Worm (Caenorhabditis elegans) whole organism, L3 larva: ENCODE results near the gene B0281.3.

Experiments used
- R02D3.7 ChIP-seq: fragments of 150-350 bp; optimal IDR thresholded peaks from 2 replicates; lab custom pipeline; 2014; ENCODE audit warnings: missing biosample characterization, missing genetic modification characterization
- ZK546.5 ChIP-seq: sonication (generic microtip); optimal IDR thresholded peaks from 2 replicates; lab custom pipeline; 2017; ENCODE audit warnings: missing biosample characterization, missing genetic modification characterization
- ama-1 ChIP-seq: fragments of 150-350 bp; optimal IDR thresholded peaks from 2 replicates; lab custom pipeline; 2018
- ceh-16 ChIP-seq: sonication (generic microtip); optimal IDR thresholded peaks from 2 replicates; lab custom pipeline; 2017; ENCODE audit warnings: missing biosample characterization, missing genetic modification characterization
- ceh-28 ChIP-seq: fragments of 150-350 bp; optimal IDR thresholded peaks from 2 replicates; lab custom pipeline; 2014; ENCODE audit warnings: missing biosample characterization, missing genetic modification reagents, missing genetic modification characterization
- ceh-82 ChIP-seq: fragments of 150-350 bp; optimal IDR thresholded peaks from 2 replicates; lab custom pipeline; 2014; ENCODE audit warnings: missing biosample characterization, missing genetic modification characterization
- ceh-9 ChIP-seq: sonication (generic microtip); optimal IDR thresholded peaks from 2 replicates; lab custom pipeline; 2018; ENCODE audit warnings: missing biosample characterization, missing genetic modification characterization
- egl-5 ChIP-seq: fragments of 150-350 bp; optimal IDR thresholded peaks from 2 replicates; lab custom pipeline; 2017; ENCODE audit warnings: missing biosample characterization, missing genetic modification reagents, missing genetic modification characterization, inconsistent platforms
- elt-1 ChIP-seq: fragments of 150-350 bp; optimal IDR thresholded peaks from 2 replicates; lab custom pipeline; 2014; ENCODE audit warnings: missing biosample characterization, missing genetic modification characterization
- eor-1 ChIP-seq, 2 experiments: fragments of 150-350 bp; optimal IDR thresholded peaks; 2 replicates each; lab custom pipeline; 2014 to 2018; ENCODE audit warnings: missing biosample characterization in 2 of 2, missing genetic modification characterization in 2 of 2
- fkh-10 ChIP-seq: sonication (generic microtip); optimal IDR thresholded peaks from 2 replicates; lab custom pipeline; 2017; ENCODE audit warnings: missing biosample characterization, missing genetic modification reagents, missing genetic modification characterization
- fos-1 ChIP-seq: fragments of 150-350 bp; optimal IDR thresholded peaks from 2 replicates; lab custom pipeline; 2014; ENCODE audit warnings: missing biosample characterization, missing genetic modification characterization
- hmg-11 ChIP-seq: sonication (generic microtip); optimal IDR thresholded peaks from 2 replicates; lab custom pipeline; 2016; ENCODE audit warnings: missing genetic modification characterization, missing compliant biosample characterization
- lin-15B ChIP-seq: fragments of 150-350 bp; optimal IDR thresholded peaks from 2 replicates; lab custom pipeline; 2014; ENCODE audit warnings: missing biosample characterization, missing genetic modification characterization
- lin-39 ChIP-seq: fragments of 150-350 bp; optimal IDR thresholded peaks from 2 replicates; lab custom pipeline; 2018; ENCODE audit warnings: missing biosample characterization, missing genetic modification reagents, missing genetic modification characterization
- lsy-12 ChIP-seq: sonication (generic microtip); optimal IDR thresholded peaks from 2 replicates; lab custom pipeline; 2016; ENCODE audit warnings: mild to moderate bottlenecking, missing genetic modification characterization, missing compliant biosample characterization
- mdl-1 ChIP-seq: fragments of 150-350 bp; optimal IDR thresholded peaks from 2 replicates; lab custom pipeline; 2014; ENCODE audit warnings: missing biosample characterization, missing genetic modification characterization
- mml-1 ChIP-seq: fragments of 150-350 bp; sonication (generic microtip); optimal IDR thresholded peaks from 3 replicates; lab custom pipeline; 2014; ENCODE audit warnings: missing biosample characterization, missing genetic modification characterization
- nfya-1 ChIP-seq: sonication (generic microtip); optimal IDR thresholded peaks from 2 replicates; lab custom pipeline; 2017; ENCODE audit warnings: missing genetic modification characterization, mild to moderate bottlenecking, missing compliant biosample characterization, antibody characterized with exemption, moderate library complexity; ENCODE audit not compliant: insufficient read depth
- nhr-12 ChIP-seq: fragments of 150-350 bp; optimal IDR thresholded peaks from 2 replicates; lab custom pipeline; 2014; ENCODE audit warnings: missing biosample characterization, missing genetic modification characterization
- nhr-23 ChIP-seq: fragments of 150-350 bp; optimal IDR thresholded peaks from 2 replicates; lab custom pipeline; 2014; ENCODE audit warnings: missing biosample characterization, missing genetic modification reagents, missing genetic modification characterization
- nhr-237 ChIP-seq: fragments of 150-350 bp; optimal IDR thresholded peaks from 2 replicates; lab custom pipeline; 2014; ENCODE audit warnings: missing biosample characterization, missing genetic modification characterization
- nhr-25 ChIP-seq: sonication (generic microtip); optimal IDR thresholded peaks from 2 replicates; lab custom pipeline; 2017; ENCODE audit warnings: missing biosample characterization, missing genetic modification characterization
- nhr-43 ChIP-seq: sonication (generic microtip); optimal IDR thresholded peaks from 2 replicates; lab custom pipeline; 2016; ENCODE audit warnings: mild to moderate bottlenecking, missing genetic modification characterization, missing compliant biosample characterization; ENCODE audit not compliant: poor library complexity, severe bottlenecking
- nhr-67 ChIP-seq: fragments of 150-350 bp; optimal IDR thresholded peaks from 2 replicates; lab custom pipeline; 2014; ENCODE audit warnings: missing biosample characterization, missing genetic modification characterization
- nhr-76 ChIP-seq: fragments of 150-350 bp; sonication (generic microtip); optimal IDR thresholded peaks from 5 replicates; lab custom pipeline; 2014; ENCODE audit warnings: missing biosample characterization, missing genetic modification characterization
- nhr-77 ChIP-seq: fragments of 150-350 bp; optimal IDR thresholded peaks from 2 replicates; lab custom pipeline; 2014; ENCODE audit warnings: missing biosample characterization, missing genetic modification characterization
- pha-4 ChIP-seq: fragments of 150-350 bp; optimal IDR thresholded peaks from 2 replicates; lab custom pipeline; 2014; ENCODE audit warnings: missing biosample characterization, missing genetic modification reagents, missing genetic modification characterization
- sea-2 ChIP-seq: fragments of 150-350 bp; sonication (generic microtip); optimal IDR thresholded peaks from 4 replicates; lab custom pipeline; 2014; ENCODE audit warnings: missing biosample characterization, missing genetic modification reagents, missing genetic modification characterization
- skn-1 ChIP-seq: fragments of 150-350 bp; optimal IDR thresholded peaks from 2 replicates; lab custom pipeline; 2014; ENCODE audit warnings: missing biosample characterization, missing genetic modification characterization
- snpc-4 ChIP-seq: fragments of 150-350 bp; optimal IDR thresholded peaks from 2 replicates; lab custom pipeline; 2014; ENCODE audit warnings: missing biosample characterization, missing genetic modification characterization
- tbx-2 ChIP-seq: sonication (generic microtip); optimal IDR thresholded peaks from 2 replicates; lab custom pipeline; 2016; ENCODE audit warnings: mild to moderate bottlenecking, missing genetic modification characterization, missing compliant biosample characterization
- unc-62 ChIP-seq: fragments of 150-350 bp; sonication (generic microtip); optimal IDR thresholded peaks from 4 replicates; lab custom pipeline; 2014; ENCODE audit warnings: missing biosample characterization, missing genetic modification reagents, missing genetic modification characterization
- zag-1 ChIP-seq: fragments of 150-350 bp; optimal IDR thresholded peaks from 2 replicates; lab custom pipeline; 2014; ENCODE audit warnings: missing biosample characterization, missing genetic modification characterization
- ztf-11 ChIP-seq: fragments of 150-350 bp; optimal IDR thresholded peaks from 2 replicates; lab custom pipeline; 2014; ENCODE audit warnings: missing biosample characterization, missing genetic modification characterization
- ztf-4 ChIP-seq: fragments of 150-350 bp; optimal IDR thresholded peaks from 2 replicates; lab custom pipeline; 2014; ENCODE audit warnings: missing biosample characterization, missing genetic modification characterization

The B0281.3 gene

ce11 chrII:2342004-2342479 is 35.2 kb downstream of the B0281.3 start, which contains the start of gene F43C11.6 (continued):
- TF ChIP-seq nhr-23 (peak; percentile 9), ZK546.5 (no peak)

- no peak for TF ChIP-seq fkh-10 (GFP tag; lab: Kevin White, UChicago)
These were observed 39.8 kb downstream of the B0281.3 start, which contains the start of gene F43C11.4 for ce11 chrII:2346672-2347071. Gene F43C11.4, plus strand, starts transcription at chrII:2346972.

ce11 chrII:2352546-2352945 is 45.7 kb downstream of the B0281.3 start, which contains the start of gene F43C11.10:
Gene F43C11.10, minus strand, starts transcription at chrII:2352646.
- TF ChIP-seq ztf-11 (tag; lab: Kevin White, UChicago), result no peak
- TF ChIP-seq nhr-77, result no peak
- no peak for TF ChIP-seq snpc-4 (tag; lab: Kevin White, UChicago)
- TF ChIP-seq tbx-2 (tag; lab: Kevin White, UChicago), result no peak
- no peak for TF ChIP-seq unc-62
- TF ChIP-seq nhr-12 (tag; lab: Kevin White, UChicago), result no peak
- TF ChIP-seq nhr-67 (tag; lab: Kevin White, UChicago), result no peak
- no peak for TF ChIP-seq ama-1 (lab: Kevin White, UChicago)
- TF ChIP-seq ztf-4 (tag; lab: Kevin White, UChicago), result no peak
- no peak for TF ChIP-seq elt-1 (tag; lab: Kevin White, UChicago)
- no peak for TF ChIP-seq fos-1
- no peak for TF ChIP-seq lin-39 (tag; lab: Kevin White, UChicago)
- no peak for TF ChIP-seq nhr-76 (tag; lab: Kevin White, UChicago)

- TF ChIP-seq ztf-11 (tag; lab: Kevin White, UChicago), result no peak
- TF ChIP-seq ceh-9 (tag; lab: Kevin White, UChicago), result no peak
- TF ChIP-seq ZK546.5, result no peak
- TF ChIP-seq fos-1, result no peak
- TF ChIP-seq nhr-67 (tag; lab: Kevin White, UChicago), result no peak
- no peak for TF ChIP-seq snpc-4 (tag; lab: Kevin White, UChicago)
- no peak for TF ChIP-seq lin-15B (tag; lab: Kevin White, UChicago)
- TF ChIP-seq nfya-1 (tag; lab: Kevin White, UChicago), result no peak
- TF ChIP-seq ceh-82 (tag; lab: Kevin White, UChicago), result no peak
- no peak for TF ChIP-seq egl-5 (tag; lab: Kevin White, UChicago)
- TF ChIP-seq fkh-10 (GFP tag; lab: Kevin White, UChicago), result no peak
- no peak for TF ChIP-seq sea-2 (GFP tag; lab: Kevin White, UChicago)
- no peak for TF ChIP-seq mdl-1 (tag; lab: Kevin White, UChicago)
- TF ChIP-seq R02D3.7 (tag; lab: Kevin White, UChicago), result no peak
- TF ChIP-seq ceh-28 (tag; lab: Kevin White, UChicago), result no peak
- no peak for TF ChIP-seq nhr-43 (tag; lab: Kevin White, UChicago)
- no peak for TF ChIP-seq lsy-12 (tag; lab: Kevin White, UChicago)
- no peak for TF ChIP-seq pha-4
- no peak for TF ChIP-seq unc-62
- no peak for TF ChIP-seq mml-1 (tag; lab: Kevin White, UChicago)
- TF ChIP-seq, all 47 proteins: peak for 0
These were observed 46.2 kb downstream of the B0281.3 start, which contains the start of gene F43C11.3 for ce11 chrII:2353012-2353411. Gene F43C11.3, plus strand, starts transcription at chrII:2353312.

- TF ChIP-seq fkh-10 (GFP tag; lab: Kevin White, UChicago) (no peak), ceh-28 (tag; lab: Kevin White, UChicago) (no peak), ceh-9 (tag; lab: Kevin White, UChicago) (no peak), nhr-76 (tag; lab: Kevin White, UChicago) (no peak), skn-1 (tag; lab: Kevin White, UChicago) (no peak), nhr-237 (tag; lab: Kevin White, UChicago) (no peak), hmg-11 (tag; lab: Kevin White, UChicago) (no peak), nhr-23 (no peak), nhr-43 (tag; lab: Kevin White, UChicago) (no peak), nhr-25 (no peak), lin-39 (tag; lab: Kevin White, UChicago) (no peak), ceh-16 (no peak), lin-15B (tag; lab: Kevin White, UChicago) (no peak), fos-1 (no peak), zag-1 (tag; lab: Kevin White, UChicago) (no peak), lsy-12 (tag; lab: Kevin White, UChicago) (no peak), egl-5 (tag; lab: Kevin White, UChicago) (no peak), ama-1 (lab: Kevin White, UChicago) (no peak), nhr-77 (no peak), eor-1 (tag; optimal IDR thresholded peaks at IDR 0.05; lab: Kevin White, UChicago) (no peak)
These were observed 47.6 kb downstream of the B0281.3 start, which contains the start of gene F43C11.2 for ce11 chrII:2354476-2354875. Gene F43C11.2, plus strand, starts transcription at chrII:2354776.
